Worm (Caenorhabditis elegans): ENCODE measurements around the gene col-118.

ce11 chrIV:8844457-8844856, 3.6 kb upstream of the col-118 start, which contains the start of gene T11B7.2:
- TF ChIP-seq unc-86 (tag; optimal IDR thresholded peaks at IDR 0.05) (no peak), T23F11.4 (GFP tag; optimal IDR thresholded peaks at IDR 0.05) (no peak), tbx-7 (tag; optimal IDR thresholded peaks at IDR 0.05) (no peak), madf-2 (tag; optimal IDR thresholded peaks at IDR 0.05) (no peak), ceh-31 (tag; optimal IDR thresholded peaks at IDR 0.05) (no peak), nhr-11 (tag; optimal IDR thresholded peaks at IDR 0.05) (no peak), pag-3 (tag; optimal IDR thresholded peaks at IDR 0.05; ENCODE audit: borderline replicate concordance) (no peak), hlh-13 (GFP tag; optimal IDR thresholded peaks at IDR 0.05) (no peak), eyg-1 (tag; optimal IDR thresholded peaks at IDR 0.05) (no peak), ceh-9 (tag; optimal IDR thresholded peaks at IDR 0.05) (no peak)
